Worm (Caenorhabditis elegans) whole organism, L1 larva: ENCODE results near the gene frpr-3.
A peak's percentile ranks its signal among the peaks of the same experiment; 100 is the strongest.

Experiments
- C16A3.4 ChIP-seq: fragments of 150-350 bp; optimal IDR thresholded peaks from 2 replicates; lab custom pipeline; 2014; ENCODE audit warnings: missing biosample characterization, missing genetic modification characterization
- C34B4.2 ChIP-seq: sonication (generic microtip); optimal IDR thresholded peaks from 2 replicates; lab custom pipeline; 2017; ENCODE audit warnings: mild to moderate bottlenecking, missing genetic modification characterization, missing compliant biosample characterization
- F16B12.6 ChIP-seq: fragments of 150-350 bp; optimal IDR thresholded peaks from 2 replicates; lab custom pipeline; 2014; ENCODE audit warnings: missing biosample characterization, missing genetic modification characterization
- alr-1 ChIP-seq: fragments of 200-800 bp; sonication (Bioruptor generic); optimal IDR thresholded peaks from 2 replicates; lab custom pipeline; 2018; ENCODE audit warnings: borderline replicate concordance, mild to moderate bottlenecking, missing genetic modification characterization, missing compliant biosample characterization
- aly-2 ChIP-seq: fragments of 150-350 bp; optimal IDR thresholded peaks from 2 replicates; lab custom pipeline; 2014; ENCODE audit warnings: missing biosample characterization, missing genetic modification characterization
- ama-1 ChIP-seq: fragments of 150-350 bp; optimal IDR thresholded peaks from 2 replicates; lab custom pipeline; 2014
- blmp-1 ChIP-seq: fragments of 150-350 bp; optimal IDR thresholded peaks from 2 replicates; lab custom pipeline; 2014; ENCODE audit warnings: missing biosample characterization, missing genetic modification characterization
- ceh-63 ChIP-seq: fragments of 200-800 bp; sonication (Bioruptor generic); optimal IDR thresholded peaks from 2 replicates; lab custom pipeline; 2018; ENCODE audit warnings: mild to moderate bottlenecking, missing genetic modification characterization, missing compliant biosample characterization
- ceh-8 ChIP-seq: fragments of 200-800 bp; sonication (Bioruptor generic); optimal IDR thresholded peaks from 2 replicates; lab custom pipeline; 2018; ENCODE audit warnings: mild to moderate bottlenecking, missing genetic modification characterization, moderate library complexity, missing compliant biosample characterization
- ceh-82 ChIP-seq, 3 experiments: fragments of 150-350 bp in 1 of 3; sonication (generic microtip) in 2 of 3; optimal IDR thresholded peaks; 2 replicates each; lab custom pipeline; 2014 to 2017; ENCODE audit warnings: missing biosample characterization in 3 of 3, missing genetic modification characterization in 3 of 3
- ceh-88 ChIP-seq: fragments of 200-800 bp; sonication (Bioruptor generic); IDR thresholded peaks from 2 replicates; pipeline ENCODE4 v1.3.6; 2022; ENCODE audit warnings: missing genetic modification characterization, missing compliant biosample characterization
- ceh-90 ChIP-seq: sonication (generic microtip); optimal IDR thresholded peaks from 2 replicates; lab custom pipeline; 2016; ENCODE audit warnings: missing genetic modification characterization, missing compliant biosample characterization
- dsc-1 ChIP-seq: sonication (generic microtip); optimal IDR thresholded peaks from 2 replicates; lab custom pipeline; 2016; ENCODE audit warnings: mild to moderate bottlenecking, missing genetic modification characterization, missing compliant biosample characterization
- efl-1 ChIP-seq, 4 experiments: fragments of 150-350 bp; optimal IDR thresholded peaks in 3 of 4; peaks in 1 of 4; 1 replicate in 1 of 4; 2 replicates in 3 of 4; lab custom pipeline; 2014; ENCODE audit warnings: missing biosample characterization in 2 of 4, missing genetic modification characterization in 2 of 4, missing genetic modification reagents in 2 of 4
- efl-3 ChIP-seq: fragments of 200-800 bp; sonication (Bioruptor generic); optimal IDR thresholded peaks from 2 replicates; lab custom pipeline; 2018; ENCODE audit warnings: mild to moderate bottlenecking, missing genetic modification characterization, missing compliant biosample characterization
- egl-13 ChIP-seq: sonication (generic microtip); optimal IDR thresholded peaks from 2 replicates; lab custom pipeline; 2016; ENCODE audit warnings: missing genotype, missing genetic modification reagents, missing genetic modification characterization, missing compliant biosample characterization
- elt-3 ChIP-seq, 6 experiments: fragments of 150-350 bp in 1 of 6; sonication (generic microtip); optimal IDR thresholded peaks; 2 replicates each; lab custom pipeline; 2017 to 2018; ENCODE audit warnings: missing biosample characterization in 6 of 6, missing genetic modification characterization in 6 of 6, inconsistent platforms in 1 of 6
- ets-5 ChIP-seq: fragments of 200-800 bp; sonication (Bioruptor generic); IDR thresholded peaks from 2 replicates; pipeline ENCODE4 v1.3.6; 2022; ENCODE audit warnings: missing genetic modification characterization, missing compliant biosample characterization
- fkh-4 ChIP-seq: sonication (generic microtip); optimal IDR thresholded peaks from 2 replicates; lab custom pipeline; 2016; ENCODE audit warnings: missing compliant biosample characterization, missing genetic modification characterization, borderline replicate concordance
- grh-1 ChIP-seq: fragments of 200-800 bp; sonication (Bioruptor generic); IDR thresholded peaks from 2 replicates; pipeline ENCODE4 v1.3.6; 2022; ENCODE audit warnings: missing genetic modification reagents, missing genetic modification characterization, missing compliant biosample characterization
- hlh-4 ChIP-seq: sonication (generic microtip); optimal IDR thresholded peaks from 2 replicates; lab custom pipeline; 2016; ENCODE audit warnings: mild to moderate bottlenecking, missing genetic modification characterization, missing compliant biosample characterization
- isw-1 ChIP-seq: fragments of 200-800 bp; sonication (Bioruptor generic); IDR thresholded peaks from 2 replicates; pipeline ENCODE4 v1.3.6; 2022; ENCODE audit warnings: missing genetic modification characterization, missing compliant biosample characterization
- lin-13 ChIP-seq: fragments of 150-350 bp; optimal IDR thresholded peaks from 2 replicates; lab custom pipeline; 2014; ENCODE audit warnings: missing biosample characterization, missing genetic modification reagents, missing genetic modification characterization
- lin-35 ChIP-seq, 2 experiments: fragments of 150-350 bp; optimal IDR thresholded peaks; 2 replicates each; lab custom pipeline; 2014; ENCODE audit warnings: missing biosample characterization in 2 of 2, missing genetic modification characterization in 2 of 2, missing genetic modification reagents in 2 of 2
- lin-39 ChIP-seq: fragments of 150-350 bp; optimal IDR thresholded peaks from 2 replicates; lab custom pipeline; 2014; ENCODE audit warnings: missing biosample characterization, missing genetic modification reagents, missing genetic modification characterization
- lir-3 ChIP-seq: sonication (generic microtip); optimal IDR thresholded peaks from 2 replicates; lab custom pipeline; 2016; ENCODE audit warnings: mild to moderate bottlenecking, missing genetic modification characterization, moderate library complexity, missing compliant biosample characterization; ENCODE audit not compliant: poor library complexity
- lsy-2 ChIP-seq, 2 experiments: fragments of 150-350 bp; optimal IDR thresholded peaks; 2 replicates each; lab custom pipeline; 2014; ENCODE audit warnings: missing biosample characterization in 2 of 2, missing genetic modification characterization in 2 of 2
- mdl-1 ChIP-seq, 2 experiments: fragments of 150-350 bp; optimal IDR thresholded peaks; 2 replicates each; lab custom pipeline; 2014 to 2017; ENCODE audit warnings: missing biosample characterization in 2 of 2, missing genetic modification characterization in 2 of 2, inconsistent platforms in 1 of 2
- mep-1 ChIP-seq: fragments of 150-350 bp; optimal IDR thresholded peaks from 2 replicates; lab custom pipeline; 2014; ENCODE audit warnings: missing biosample characterization, missing genetic modification characterization
- nhr-12 ChIP-seq: sonication (generic microtip); optimal IDR thresholded peaks from 2 replicates; lab custom pipeline; 2017; ENCODE audit warnings: missing biosample characterization, missing genetic modification characterization
- nhr-19 ChIP-seq: fragments of 200-800 bp; sonication (Bioruptor generic); conservative IDR thresholded peaks from 2 replicates; pipeline ENCODE4 v1.3.6; 2022; ENCODE audit warnings: missing genetic modification characterization, missing compliant biosample characterization
- nhr-20 ChIP-seq: sonication (generic microtip); optimal IDR thresholded peaks from 2 replicates; lab custom pipeline; 2016; ENCODE audit warnings: mild to moderate bottlenecking, missing genetic modification characterization, missing compliant biosample characterization
- nhr-237 ChIP-seq: fragments of 150-350 bp; optimal IDR thresholded peaks from 2 replicates; lab custom pipeline; 2014; ENCODE audit warnings: missing biosample characterization, missing genetic modification characterization
- nhr-28 ChIP-seq: fragments of 150-350 bp; optimal IDR thresholded peaks from 2 replicates; lab custom pipeline; 2014; ENCODE audit warnings: missing biosample characterization, missing genetic modification characterization
- nhr-71 ChIP-seq: sonication (generic microtip); optimal IDR thresholded peaks from 2 replicates; lab custom pipeline; 2016; ENCODE audit warnings: mild to moderate bottlenecking, missing genetic modification characterization, moderate library complexity, missing compliant biosample characterization
- nhr-76 ChIP-seq: sonication (generic microtip); optimal IDR thresholded peaks from 2 replicates; lab custom pipeline; 2017; ENCODE audit warnings: missing biosample characterization, missing genetic modification characterization
- nhr-85 ChIP-seq: sonication (generic microtip); peaks from one replicate; lab custom pipeline; 2016; ENCODE audit warnings: missing genetic modification characterization, inconsistent platforms, missing compliant biosample characterization
- pqm-1 ChIP-seq: sonication (generic microtip); optimal IDR thresholded peaks from 3 replicates; lab custom pipeline; 2017; ENCODE audit warnings: missing biosample characterization, missing genetic modification characterization
- rnt-1 ChIP-seq: sonication (generic microtip); optimal IDR thresholded peaks from 2 replicates; lab custom pipeline; 2016; ENCODE audit warnings: mild to moderate bottlenecking, missing genetic modification characterization, moderate library complexity, missing compliant biosample characterization
- snu-23 ChIP-seq: sonication (generic microtip); optimal IDR thresholded peaks from 2 replicates; lab custom pipeline; 2016; ENCODE audit warnings: missing genetic modification characterization, missing compliant biosample characterization
- sox-4 ChIP-seq: sonication (generic microtip); optimal IDR thresholded peaks from 2 replicates; lab custom pipeline; 2016; ENCODE audit warnings: missing genetic modification characterization, missing compliant biosample characterization
- sptf-1 ChIP-seq: fragments of 150-350 bp; optimal IDR thresholded peaks from 2 replicates; lab custom pipeline; 2014; ENCODE audit warnings: missing biosample characterization, missing genetic modification characterization
- tbx-2 ChIP-seq: sonication (generic microtip); optimal IDR thresholded peaks from 2 replicates; lab custom pipeline; 2016; ENCODE audit warnings: missing genetic modification characterization, missing compliant biosample characterization
- unc-130 ChIP-seq: fragments of 150-350 bp; optimal IDR thresholded peaks from 2 replicates; lab custom pipeline; 2017; ENCODE audit warnings: missing biosample characterization, missing genetic modification characterization, inconsistent platforms
- unc-30 ChIP-seq: sonication (generic microtip); optimal IDR thresholded peaks from 2 replicates; lab custom pipeline; 2017; ENCODE audit warnings: missing biosample characterization, missing genetic modification characterization
- unc-62 ChIP-seq: fragments of 150-350 bp; optimal IDR thresholded peaks from 2 replicates; lab custom pipeline; 2014; ENCODE audit warnings: missing biosample characterization, missing genetic modification reagents, missing genetic modification characterization
- unc-86 ChIP-seq: sonication (generic microtip); optimal IDR thresholded peaks from 2 replicates; lab custom pipeline; 2016; ENCODE audit warnings: missing genetic modification characterization, missing compliant biosample characterization
- unc-98 ChIP-seq: fragments of 200-800 bp; sonication (Bioruptor generic); IDR thresholded peaks from 2 replicates; pipeline ENCODE4 v1.3.6; 2022; ENCODE audit warnings: missing genetic modification characterization, missing compliant biosample characterization
- vab-15 ChIP-seq: sonication (generic microtip); optimal IDR thresholded peaks from 2 replicates; lab custom pipeline; 2017; ENCODE audit warnings: missing genotype, mild to moderate bottlenecking, missing genetic modification characterization, missing compliant biosample characterization
- ztf-11 ChIP-seq, 2 experiments: sonication (generic microtip); optimal IDR thresholded peaks; 2 replicates each; lab custom pipeline; 2016 to 2017; ENCODE audit warnings: missing genetic modification characterization in 2 of 2, missing biosample characterization in 1 of 2, missing compliant biosample characterization in 1 of 2
- ztf-4 ChIP-seq: fragments of 150-350 bp; optimal IDR thresholded peaks from 2 replicates; lab custom pipeline; 2014; ENCODE audit warnings: missing biosample characterization, missing genetic modification characterization

Gene frpr-3

ce11 chrV:7728679-7729027, 42.4 kb upstream of the frpr-3 start, which contains the start of gene Y97E10C.1:
Gene Y97E10C.1 (plus strand): TSS chrV:7728879.
- TF ChIP-seq efl-1 (optimal IDR thresholded peaks at IDR 0.05; lab: Kevin White, UChicago) (no peak), efl-1 (GFP tag; optimal IDR thresholded peaks at IDR 0.05 in 1 of 2; lab: Kevin White, UChicago) (peak in 1 of 2 experiments; percentile 37), nhr-85 (peak; percentile 87), nhr-12 (tag; lab: Kevin White, UChicago) (no peak), elt-3 (tag; optimal IDR thresholded peaks at IDR 0.05; lab: Kevin White, UChicago) (peak in 1 of 6 experiments; percentile 18), unc-130 (tag; lab: Kevin White, UChicago) (no peak), blmp-1 (tag; lab: Kevin White, UChicago) (peak; percentile 79)

DNA sequence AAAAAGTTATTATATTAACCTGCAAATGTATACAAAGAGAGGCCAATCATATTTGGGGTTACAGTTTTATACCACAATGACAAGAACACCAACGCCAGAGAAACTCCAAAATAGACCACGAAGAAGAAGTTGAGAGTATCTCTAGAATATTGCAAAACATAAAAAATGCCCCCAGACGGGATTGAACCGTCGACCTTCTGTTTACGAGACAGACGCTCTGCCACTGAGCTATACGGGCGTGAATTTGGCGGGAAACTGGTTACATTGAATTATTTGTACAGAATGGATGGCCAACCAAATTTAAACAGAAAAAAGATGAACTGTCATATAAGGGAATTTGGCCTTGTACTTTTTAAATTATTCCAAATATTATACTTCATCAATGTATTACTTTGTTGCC, 40.6 kb upstream of the frpr-3 start:
- TF ChIP-seq ceh-63 (GFP tag; lab: Kevin White, UChicago) (no peak), lin-35 (GFP tag; optimal IDR thresholded peaks at IDR 0.05; lab: Kevin White, UChicago) (peak; percentile 46 to 82), nhr-19 (GFP tag; lab: Robert Waterston, UW) (peak; percentile 49), efl-3 (GFP tag; lab: Kevin White, UChicago) (no peak), ets-5 (GFP tag; lab: Robert Waterston, UW) (no peak), nhr-237 (tag; lab: Kevin White, UChicago) (no peak), hlh-4 (no peak), isw-1 (GFP tag; lab: Robert Waterston, UW) (no peak), grh-1 (no peak), ceh-8 (GFP tag; lab: Kevin White, UChicago) (no peak), unc-30 (tag; lab: Kevin White, UChicago) (no peak), alr-1 (no peak), ceh-88 (peak; percentile 38; the same call in 1 of the 2 replicates), fkh-4 (tag; lab: Kevin White, UChicago) (no peak), sox-4 (tag; lab: Kevin White, UChicago) (no peak), nhr-76 (no peak), rnt-1 (tag; lab: Kevin White, UChicago) (peak; percentile 19), mdl-1 (tag; optimal IDR thresholded peaks at IDR 0.05; lab: Kevin White, UChicago) (peak in 1 of 2 experiments; percentile 45), ceh-90 (tag; lab: Kevin White, UChicago) (no peak), dsc-1 (peak; percentile 53), C16A3.4 (tag; lab: Kevin White, UChicago) (peak; percentile 54), ztf-4 (peak; percentile 73), aly-2 (tag; lab: Kevin White, UChicago) (no peak), unc-86 (peak; percentile 21), ama-1 (lab: Kevin White, UChicago) (peak; percentile 62), unc-130 (tag; lab: Kevin White, UChicago) (peak; percentile 13), tbx-2 (tag; lab: Kevin White, UChicago) (peak; percentile 32), vab-15 (tag; lab: Kevin White, UChicago) (no peak), lin-13 (peak; percentile 42), lsy-2 (tag; optimal IDR thresholded peaks at IDR 0.05; lab: Kevin White, UChicago) (peak; percentile 26 to 66), egl-13 (tag; lab: Kevin White, UChicago) (no peak), snu-23 (GFP tag; lab: Kevin White, UChicago) (peak; percentile 79), ztf-11 (tag; optimal IDR thresholded peaks at IDR 0.05; lab: Kevin White, UChicago) (no peak), elt-3 (tag; optimal IDR thresholded peaks at IDR 0.05; lab: Kevin White, UChicago) (peak in 2 of 6 experiments; percentile 2 to 48), nhr-28 (no peak), lin-39 (tag; lab: Kevin White, UChicago) (no peak), pqm-1 (tag; lab: Kevin White, UChicago) (no peak), mep-1 (tag; lab: Kevin White, UChicago) (peak; percentile 44), nhr-20 (peak; percentile 67), nhr-71 (tag; lab: Kevin White, UChicago) (peak; percentile 71), C34B4.2 (tag; lab: Kevin White, UChicago) (no peak), unc-62 (GFP tag; lab: Kevin White, UChicago) (no peak), sptf-1 (tag; lab: Kevin White, UChicago) (no peak), ceh-82 (tag; optimal IDR thresholded peaks at IDR 0.05; lab: Kevin White, UChicago) (peak in 2 of 3 experiments; percentile 28 to 30), F16B12.6 (tag; lab: Kevin White, UChicago) (no peak), lir-3 (tag; lab: Kevin White, UChicago) (peak; percentile 48), unc-98 (GFP tag; lab: Robert Waterston, UW) (no peak)
